Fruit fly (Drosophila melanogaster) whole organism, embryonic: ENCODE measurements around the gene CG14787.

Source experiments
- ATbp ChIP-seq: fragments of 200-800 bp; sonication (Bioruptor generic); optimal IDR thresholded peaks from 2 replicates; lab custom pipeline; 2017; ENCODE audit warnings: missing biosample characterization, mild to moderate bottlenecking, missing genetic modification characterization, missing genetic modification reagents
- Ada2b ChIP-seq: fragments of 200-800 bp; sonication (Bioruptor generic); IDR thresholded peaks from 2 replicates; pipeline ENCODE4 v1.3.6; 2022; ENCODE audit warnings: missing biosample characterization, missing genetic modification characterization
- Aef1 ChIP-seq: fragments of 200-800 bp; sonication (Bioruptor generic); IDR thresholded peaks from 3 replicates; pipeline ENCODE4 v1.3.6; 2022; ENCODE audit warnings: missing biosample characterization, missing genetic modification characterization
- CG10979 ChIP-seq: fragments of 200-800 bp; sonication (Bioruptor generic); optimal IDR thresholded peaks from 2 replicates; lab custom pipeline; 2018; ENCODE audit warnings: missing biosample characterization, mild to moderate bottlenecking, missing genetic modification characterization, moderate library complexity
- CG13424 ChIP-seq: fragments of 200-800 bp; sonication (Bioruptor generic); optimal IDR thresholded peaks from 2 replicates; lab custom pipeline; 2019; ENCODE audit warnings: missing biosample characterization, mild to moderate bottlenecking, missing genetic modification characterization, moderate library complexity
- CG1602 ChIP-seq: fragments of 200-800 bp; sonication (Bioruptor generic); optimal IDR thresholded peaks from 3 replicates; lab custom pipeline; 2016; ENCODE audit warnings: missing biosample characterization, missing genetic modification characterization
- CG17186 ChIP-seq: fragments of 200-800 bp; sonication (Bioruptor generic); optimal IDR thresholded peaks from 3 replicates; lab custom pipeline; 2017; ENCODE audit warnings: missing biosample characterization, missing genetic modification reagents, missing genetic modification characterization
- CG18599 ChIP-seq: fragments of 200-800 bp; sonication (Bioruptor generic); optimal IDR thresholded peaks from 3 replicates; lab custom pipeline; 2017; ENCODE audit warnings: missing biosample characterization, missing genetic modification characterization, mild to moderate bottlenecking, moderate library complexity, missing genetic modification reagents
- CG2678 ChIP-seq: fragments of 200-800 bp; sonication (Bioruptor generic); optimal IDR thresholded peaks from 3 replicates; lab custom pipeline; 2019; ENCODE audit warnings: missing biosample characterization, mild to moderate bottlenecking, missing genetic modification characterization, moderate library complexity
- CG31388 ChIP-seq: fragments of 200-800 bp; sonication (Bioruptor generic); optimal IDR thresholded peaks from 2 replicates; lab custom pipeline; 2016; ENCODE audit warnings: missing biosample characterization, missing genetic modification characterization
- CG32532 ChIP-seq: fragments of 200-800 bp; sonication (Bioruptor generic); IDR thresholded peaks from 2 replicates; pipeline ENCODE4 v1.3.6; 2022; ENCODE audit warnings: missing biosample characterization, missing genetic modification characterization
- CG33213 ChIP-seq: fragments of 200-800 bp; sonication (Bioruptor generic); optimal IDR thresholded peaks from 3 replicates; lab custom pipeline; 2016; ENCODE audit warnings: missing biosample characterization, missing genetic modification characterization
- CG33557 ChIP-seq: fragments of 200-800 bp; sonication (Bioruptor generic); optimal IDR thresholded peaks from 2 replicates; lab custom pipeline; 2019; ENCODE audit warnings: missing biosample characterization, mild to moderate bottlenecking, missing genetic modification characterization, moderate library complexity
- CG34422 ChIP-seq: fragments of 200-800 bp; sonication (Bioruptor generic); IDR thresholded peaks from 3 replicates; pipeline ENCODE4 v1.3.6; 2022; ENCODE audit warnings: missing biosample characterization, missing genetic modification characterization
- CG3838 ChIP-seq: fragments of 200-800 bp; sonication (Bioruptor generic); optimal IDR thresholded peaks from 3 replicates; lab custom pipeline; 2016; ENCODE audit warnings: missing biosample characterization, missing genetic modification characterization
- CG4730 ChIP-seq: fragments of 200-800 bp; sonication (Bioruptor generic); IDR thresholded peaks from 2 replicates; pipeline ENCODE4 v1.3.6; 2022; ENCODE audit warnings: missing biosample characterization, missing genetic modification characterization
- CG4820 ChIP-seq: fragments of 200-800 bp; sonication (Bioruptor generic); optimal IDR thresholded peaks from 3 replicates; lab custom pipeline; 2016; ENCODE audit warnings: missing biosample characterization, missing genetic modification characterization
- CG6689 ChIP-seq: fragments of 200-800 bp; sonication (Bioruptor generic); IDR thresholded peaks from 2 replicates; pipeline ENCODE4 v1.3.6; 2022; ENCODE audit warnings: missing biosample characterization, missing genetic modification characterization
- CG7987 ChIP-seq: fragments of 200-800 bp; sonication (Bioruptor generic); optimal IDR thresholded peaks from 2 replicates; lab custom pipeline; 2018; ENCODE audit warnings: missing biosample characterization, mild to moderate bottlenecking, missing genetic modification characterization, moderate library complexity
- CG8359 ChIP-seq: fragments of 200-800 bp; sonication (Bioruptor generic); optimal IDR thresholded peaks from 2 replicates; lab custom pipeline; 2017; ENCODE audit warnings: missing biosample characterization, mild to moderate bottlenecking, missing genetic modification characterization, borderline replicate concordance
- CG8944 ChIP-seq: fragments of 200-800 bp; sonication (Bioruptor generic); optimal IDR thresholded peaks from 3 replicates; lab custom pipeline; 2016; ENCODE audit warnings: missing biosample characterization, missing genetic modification characterization
- CoRest ChIP-seq: fragments of 200-800 bp; sonication (Bioruptor generic); optimal IDR thresholded peaks from 3 replicates; lab custom pipeline; 2018; ENCODE audit warnings: missing biosample characterization, mild to moderate bottlenecking, missing genetic modification characterization, moderate library complexity
- Dref ChIP-seq: fragments of 200-800 bp; sonication (Bioruptor generic); IDR thresholded peaks from 2 replicates; pipeline ENCODE4 v1.3.6; 2022; ENCODE audit warnings: missing biosample characterization, missing genetic modification characterization
- E2f2 ChIP-seq: fragments of 200-800 bp; sonication (Bioruptor generic); IDR thresholded peaks from 2 replicates; pipeline ENCODE4 v1.3.6; 2022; ENCODE audit warnings: missing biosample characterization, missing genetic modification characterization
- Ets65A ChIP-seq: fragments of 200-800 bp; sonication (Bioruptor generic); peaks from one replicate; lab custom pipeline; 2016; ENCODE audit warnings: missing biosample characterization, missing genetic modification characterization
- H2.0 ChIP-seq: fragments of 200-800 bp; sonication (Bioruptor generic); IDR thresholded peaks from 2 replicates; pipeline ENCODE4 v1.3.6; 2022; ENCODE audit warnings: missing biosample characterization, missing genetic modification characterization
- Hr3 ChIP-seq: fragments of 200-800 bp; sonication (Bioruptor generic); optimal IDR thresholded peaks from 3 replicates; lab custom pipeline; 2016; ENCODE audit warnings: missing biosample characterization, missing genetic modification characterization
- Hr39 ChIP-seq: fragments of >200 bp; optimal IDR thresholded peaks from 2 replicates; lab custom pipeline; 2017
- Max ChIP-seq: fragments of 200-800 bp; sonication (Bioruptor generic); optimal IDR thresholded peaks from 2 replicates; lab custom pipeline; 2016; ENCODE audit warnings: missing biosample characterization, mild to moderate bottlenecking, missing genetic modification characterization
- Meics ChIP-seq: fragments of 200-800 bp; sonication (Bioruptor generic); optimal IDR thresholded peaks from 2 replicates; lab custom pipeline; 2017; ENCODE audit warnings: missing biosample characterization, mild to moderate bottlenecking, missing genetic modification characterization
- Myb ChIP-seq: fragments of 200-800 bp; sonication (Bioruptor generic); optimal IDR thresholded peaks from 2 replicates; lab custom pipeline; 2016; ENCODE audit warnings: missing biosample characterization, missing genetic modification characterization
- NC2β ChIP-seq: fragments of 200-800 bp; sonication (Bioruptor generic); optimal IDR thresholded peaks from 2 replicates; lab custom pipeline; 2016; ENCODE audit warnings: missing biosample characterization, missing genetic modification characterization
- Neu2 ChIP-seq: fragments of 200-800 bp; sonication (Bioruptor generic); optimal IDR thresholded peaks from 3 replicates; lab custom pipeline; 2016; ENCODE audit warnings: missing biosample characterization, missing genetic modification characterization, borderline replicate concordance
- NfI ChIP-seq: fragments of 200-800 bp; sonication (Bioruptor generic); optimal IDR thresholded peaks from 3 replicates; lab custom pipeline; 2018; ENCODE audit warnings: missing biosample characterization, mild to moderate bottlenecking, missing genetic modification characterization, moderate library complexity
- PHDP ChIP-seq: fragments of 200-800 bp; sonication (Bioruptor generic); optimal IDR thresholded peaks from 3 replicates; lab custom pipeline; 2018; ENCODE audit warnings: missing biosample characterization, mild to moderate bottlenecking, missing genetic modification characterization, moderate library complexity
- ab ChIP-seq: fragments of 200-800 bp; sonication (Bioruptor generic); optimal IDR thresholded peaks from 2 replicates; lab custom pipeline; 2016; ENCODE audit warnings: missing biosample characterization, missing genetic modification characterization
- abd-A ChIP-seq: fragments of 200-800 bp; sonication (Bioruptor generic); optimal IDR thresholded peaks from 3 replicates; lab custom pipeline; 2019; ENCODE audit warnings: missing biosample characterization, mild to moderate bottlenecking, missing genetic modification characterization, moderate library complexity
- az2 ChIP-seq: fragments of 200-800 bp; sonication (Bioruptor generic); optimal IDR thresholded peaks from 3 replicates; lab custom pipeline; 2016; ENCODE audit warnings: missing biosample characterization, missing genetic modification characterization
- emc ChIP-seq: fragments of 200-800 bp; sonication (Bioruptor generic); optimal IDR thresholded peaks from 2 replicates; lab custom pipeline; 2016; ENCODE audit warnings: missing biosample characterization, missing genetic modification characterization
- fd102C ChIP-seq: fragments of 200-800 bp; sonication (Bioruptor generic); optimal IDR thresholded peaks from 2 replicates; lab custom pipeline; 2018; ENCODE audit warnings: missing biosample characterization, mild to moderate bottlenecking, missing genetic modification characterization, moderate library complexity
- ftz-f1 ChIP-seq: fragments of 200-800 bp; sonication (Bioruptor generic); optimal IDR thresholded peaks from 2 replicates; lab custom pipeline; 2016; ENCODE audit warnings: missing biosample characterization, missing genetic modification characterization
- hkb ChIP-seq, 2 experiments: fragments of 200-800 bp in 1 of 2; fragments of >200 bp in 1 of 2; sonication (Bioruptor generic) in 1 of 2; IDR thresholded peaks in 1 of 2; optimal IDR thresholded peaks in 1 of 2; 2 replicates each; pipeline versions ENCODE4 v1.3.6 to Lab custom; 2017 to 2022; ENCODE audit warnings: missing biosample characterization in 1 of 2, missing genetic modification characterization in 1 of 2
- nom ChIP-seq: fragments of 200-800 bp; sonication (Bioruptor generic); optimal IDR thresholded peaks from 2 replicates; lab custom pipeline; 2017; ENCODE audit warnings: missing biosample characterization, missing genetic modification characterization, mild to moderate bottlenecking, moderate library complexity, missing genetic modification reagents
- pzg ChIP-seq: fragments of 200-800 bp; sonication (Bioruptor generic); optimal IDR thresholded peaks from 3 replicates; lab custom pipeline; 2018; ENCODE audit warnings: missing biosample characterization, mild to moderate bottlenecking, missing genetic modification characterization, moderate library complexity
- scrt ChIP-seq: fragments of 200-800 bp; sonication (Bioruptor generic); optimal IDR thresholded peaks from 2 replicates; lab custom pipeline; 2018; ENCODE audit warnings: missing biosample characterization, mild to moderate bottlenecking, missing genetic modification characterization, moderate library complexity
- sens-2 ChIP-seq: fragments of 200-800 bp; sonication (Bioruptor generic); IDR thresholded peaks from 2 replicates; pipeline ENCODE4 v1.3.6; 2022; ENCODE audit warnings: missing biosample characterization, missing genetic modification characterization
- slp2 ChIP-seq: fragments of 200-800 bp; sonication (Bioruptor generic); optimal IDR thresholded peaks from 2 replicates; lab custom pipeline; 2016; ENCODE audit warnings: missing biosample characterization, missing genetic modification characterization
- stwl ChIP-seq: fragments of 200-800 bp; sonication (Bioruptor generic); optimal IDR thresholded peaks from 3 replicates; lab custom pipeline; 2018; ENCODE audit warnings: missing biosample characterization, mild to moderate bottlenecking, missing genetic modification characterization, moderate library complexity
- tll ChIP-seq, 2 experiments: fragments of 200-800 bp in 1 of 2; fragments of >200 bp in 1 of 2; sonication (Bioruptor generic) in 1 of 2; optimal IDR thresholded peaks; 2 replicates each; lab custom pipeline; 2017 to 2019; ENCODE audit warnings: missing biosample characterization in 2 of 2, missing genetic modification characterization in 2 of 2, mild to moderate bottlenecking in 1 of 2, moderate library complexity in 1 of 2
- tx ChIP-seq: fragments of 200-800 bp; sonication (Bioruptor generic); optimal IDR thresholded peaks from 2 replicates; lab custom pipeline; 2016; ENCODE audit warnings: missing biosample characterization, missing genetic modification characterization
- wdn ChIP-seq: fragments of 200-800 bp; sonication (Bioruptor generic); IDR thresholded peaks from 2 replicates; pipeline ENCODE4 v1.3.6; 2022; ENCODE audit warnings: missing biosample characterization, missing genetic modification characterization

CG14787 gene

DNA sequence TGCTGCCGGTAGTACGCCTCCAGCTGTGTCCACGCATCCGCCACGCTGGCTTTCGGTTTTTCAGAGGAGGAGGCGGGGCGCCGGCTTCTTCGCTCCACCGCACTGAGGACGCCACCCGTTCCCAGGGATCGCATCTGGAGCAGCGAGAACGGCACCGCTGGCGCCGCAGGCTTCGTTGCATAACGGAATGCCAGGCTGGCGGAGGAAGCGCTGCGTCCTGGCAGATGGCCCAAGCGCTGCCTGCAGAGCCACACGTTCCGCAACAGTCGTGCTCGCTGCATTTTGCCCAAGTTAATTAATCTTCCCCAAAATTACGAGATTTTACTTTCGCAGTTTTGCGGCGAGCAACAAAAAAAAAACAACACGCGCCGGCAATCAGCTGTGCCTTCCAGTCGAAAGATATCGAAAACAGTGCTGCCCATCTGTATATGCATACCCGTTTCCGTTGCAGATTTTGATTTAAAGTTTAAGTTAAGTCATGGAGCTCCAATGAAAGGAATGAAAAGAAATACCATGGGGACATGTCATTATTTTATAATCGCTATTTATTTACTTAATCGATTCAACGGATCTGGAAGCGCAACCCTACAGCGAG is 1.1 kb downstream of the CG14787 start, which contains the start of gene Lrpprc2 (continued):
- TF ChIP-seq slp2 (GFP tag; lab: Kevin White, UChicago) (no peak), CG10979 (tag; lab: Kevin White, UChicago) (no peak), tx (GFP tag; lab: Kevin White, UChicago) (no peak), CG34422 (GFP tag; lab: Robert Waterston, UW) (peak; percentile 52; the same call in 1 of the 3 replicates), Ets65A (GFP tag; lab: Kevin White, UChicago) (peak; percentile 34), Ada2b (no peak), pzg (peak; percentile 36), hkb (optimal IDR thresholded peaks at IDR 0.05; lab: Kevin White, UChicago) (no peak), hkb (GFP tag; IDR thresholded peaks at IDR 0.05; lab: Robert Waterston, UW) (no peak), CG1602 (GFP tag; lab: Kevin White, UChicago) (no peak), CG8944 (no peak), ftz-f1 (no peak), ab (no peak), E2f2 (GFP tag; lab: Robert Waterston, UW) (peak; percentile 72), CG17186 (GFP tag; lab: Kevin White, UChicago) (peak; percentile 3), NfI (GFP tag; lab: Kevin White, UChicago) (peak; percentile 24), CG8359 (GFP tag; lab: Kevin White, UChicago) (no peak), CG4820 (GFP tag; lab: Kevin White, UChicago) (no peak), abd-A (no peak), Neu2 (GFP tag; lab: Kevin White, UChicago) (no peak), CG33557 (GFP tag; lab: Kevin White, UChicago) (peak; percentile 0), Hr3 (GFP tag; lab: Kevin White, UChicago) (no peak), sens-2 (no peak), ATbp (no peak), CG18599 (no peak), CG13424 (no peak), scrt (no peak), NC2β (GFP tag; lab: Kevin White, UChicago) (no peak), CG33213 (GFP tag; lab: Kevin White, UChicago) (no peak), Meics (no peak), emc (GFP tag; lab: Kevin White, UChicago) (no peak), nom (GFP tag; lab: Kevin White, UChicago) (no peak), PHDP (tag; lab: Kevin White, UChicago) (no peak), CoRest (no peak), Hr39 (lab: Kevin White, UChicago) (no peak), CG32532 (no peak), Max (GFP tag; lab: Kevin White, UChicago) (no peak), Dref (GFP tag; lab: Robert Waterston, UW) (peak; percentile 63), H2.0 (GFP tag; lab: Robert Waterston, UW) (no peak), az2 (GFP tag; lab: Kevin White, UChicago) (no peak), CG2678 (tag; lab: Kevin White, UChicago) (no peak), CG31388 (GFP tag; lab: Kevin White, UChicago) (no peak), tll (GFP tag; optimal IDR thresholded peaks at IDR 0.05; lab: Kevin White, UChicago) (no peak), CG4730 (GFP tag; lab: Robert Waterston, UW) (no peak), stwl (tag; lab: Kevin White, UChicago) (peak; percentile 37), wdn (no peak), Aef1 (no peak), CG7987 (GFP tag; lab: Kevin White, UChicago) (peak; percentile 17), fd102C (GFP tag; lab: Kevin White, UChicago) (no peak), CG3838 (GFP tag; lab: Kevin White, UChicago) (no peak), CG6689 (GFP tag; lab: Robert Waterston, UW) (no peak), Myb (GFP tag; lab: Kevin White, UChicago) (peak; percentile 91)
